Worm (Caenorhabditis elegans) whole organism, early embryonic: ENCODE results near the gene lrpc-1.

Experiments used
- ama-1 ChIP-seq: fragments of 150-350 bp; optimal IDR thresholded peaks from 2 replicates; lab custom pipeline; 2014
- ets-7 ChIP-seq: sonication (generic microtip); optimal IDR thresholded peaks from 2 replicates; lab custom pipeline; 2016; ENCODE audit warnings: missing genotype, missing genetic modification characterization, missing compliant biosample characterization
- flt-1 ChIP-seq: fragments of 200-800 bp; sonication (Bioruptor generic); IDR thresholded peaks from 2 replicates; pipeline ENCODE4 v1.3.6; 2022; ENCODE audit warnings: missing genetic modification characterization, missing compliant biosample characterization
- pes-1 ChIP-seq: fragments of 200-800 bp; sonication (Bioruptor generic); IDR thresholded peaks from 2 replicates; pipeline ENCODE4 v1.3.6; 2022; ENCODE audit warnings: missing genetic modification reagents, missing genetic modification characterization, missing compliant biosample characterization
- scrt-1 ChIP-seq: fragments of 200-800 bp; sonication (Bioruptor generic); IDR thresholded peaks from 2 replicates; pipeline ENCODE4 v1.3.6; 2022; ENCODE audit warnings: missing genetic modification characterization, missing compliant biosample characterization
- tbx-11 ChIP-seq: fragments of 200-800 bp; sonication (Bioruptor generic); IDR thresholded peaks from 2 replicates; pipeline ENCODE4 v1.3.6; 2022; ENCODE audit warnings: missing genetic modification characterization, missing compliant biosample characterization
- tbx-37 ChIP-seq: fragments of 200-800 bp; sonication (Bioruptor generic); conservative IDR thresholded peaks from 2 replicates; pipeline ENCODE4 v1.3.6; 2022; ENCODE audit warnings: missing genetic modification reagents, missing genetic modification characterization, missing compliant biosample characterization
- tra-4 ChIP-seq: sonication (generic microtip); optimal IDR thresholded peaks from 2 replicates; lab custom pipeline; 2017; ENCODE audit warnings: missing genetic modification characterization, missing compliant biosample characterization

- no peak for TF ChIP-seq flt-1 (GFP tag; lab: Robert Waterston, UW)
- no peak for TF ChIP-seq tra-4 (tag; lab: Kevin White, UChicago)
- no peak for TF ChIP-seq ama-1 (lab: Kevin White, UChicago)
- no peak for TF ChIP-seq pes-1 (GFP tag; lab: Robert Waterston, UW)
- no peak for TF ChIP-seq ets-7
- no peak for TF ChIP-seq scrt-1
- TF ChIP-seq tbx-37 (GFP tag; lab: Robert Waterston, UW), result no peak
- no peak for TF ChIP-seq tbx-11 (GFP tag; lab: Robert Waterston, UW)
Observed at ce11 chrV:5621390-5621789, 8.4 kb upstream of the lrpc-1 start, which contains the start of gene M03E7.1.
